Fruit fly (Drosophila melanogaster) whole organism, embryonic: ENCODE measurements around the gene CG13850.

Source experiments
- CG10267 ChIP-seq: fragments of 200-800 bp; sonication (Bioruptor generic); optimal IDR thresholded peaks from 2 replicates; lab custom pipeline; 2018; ENCODE audit warnings: missing biosample characterization, mild to moderate bottlenecking, missing genetic modification characterization, moderate library complexity
- CG10274 ChIP-seq: fragments of 200-800 bp; sonication (Bioruptor generic); optimal IDR thresholded peaks from 3 replicates; lab custom pipeline; 2017; ENCODE audit warnings: missing biosample characterization, mild to moderate bottlenecking, missing genetic modification characterization
- CG10321 ChIP-seq: fragments of 200-800 bp; sonication (Bioruptor generic); IDR thresholded peaks from 2 replicates; pipeline ENCODE4 v1.3.6; 2022; ENCODE audit warnings: missing biosample characterization, missing genetic modification characterization
- CG10979 ChIP-seq: fragments of 200-800 bp; sonication (Bioruptor generic); optimal IDR thresholded peaks from 2 replicates; lab custom pipeline; 2018; ENCODE audit warnings: missing biosample characterization, mild to moderate bottlenecking, missing genetic modification characterization, moderate library complexity
- CG12236 ChIP-seq: fragments of 200-800 bp; sonication (Bioruptor generic); optimal IDR thresholded peaks from 2 replicates; lab custom pipeline; 2016; ENCODE audit warnings: missing biosample characterization, missing genetic modification characterization
- CG12942 ChIP-seq: fragments of 200-800 bp; sonication (Bioruptor generic); optimal IDR thresholded peaks from 3 replicates; lab custom pipeline; 2016; ENCODE audit warnings: missing biosample characterization, missing genetic modification characterization
- CG13296 ChIP-seq: fragments of 200-800 bp; sonication (Bioruptor generic); optimal IDR thresholded peaks from 3 replicates; lab custom pipeline; 2018; ENCODE audit warnings: missing biosample characterization, mild to moderate bottlenecking, missing genetic modification characterization
- CG15514 ChIP-seq: fragments of 200-800 bp; sonication (Bioruptor generic); optimal IDR thresholded peaks from 3 replicates; lab custom pipeline; 2017; ENCODE audit warnings: missing biosample characterization, missing genetic modification characterization, mild to moderate bottlenecking, moderate library complexity, missing genetic modification reagents
- CG2875 ChIP-seq: fragments of 200-800 bp; sonication (Bioruptor generic); optimal IDR thresholded peaks from 2 replicates; lab custom pipeline; 2017; ENCODE audit warnings: missing biosample characterization, mild to moderate bottlenecking, missing genetic modification characterization, missing genetic modification reagents
- CG2889 ChIP-seq: fragments of 200-800 bp; sonication (Bioruptor generic); IDR thresholded peaks from 3 replicates; pipeline ENCODE4 v1.3.6; 2022; ENCODE audit warnings: missing biosample characterization, missing genetic modification characterization
- CG30431 ChIP-seq: fragments of 200-800 bp; sonication (Bioruptor generic); optimal IDR thresholded peaks from 2 replicates; lab custom pipeline; 2017; ENCODE audit warnings: missing biosample characterization, missing genetic modification characterization
- CG31224 ChIP-seq: fragments of 200-800 bp; sonication (Bioruptor generic); IDR thresholded peaks from 2 replicates; pipeline ENCODE4 v1.3.6; 2022; ENCODE audit warnings: missing biosample characterization, missing genetic modification characterization
- CG4707 ChIP-seq: fragments of 200-800 bp; sonication (Bioruptor generic); optimal IDR thresholded peaks from 2 replicates; lab custom pipeline; 2018; ENCODE audit warnings: missing biosample characterization, mild to moderate bottlenecking, missing genetic modification characterization, moderate library complexity
- CG4820 ChIP-seq: fragments of 200-800 bp; sonication (Bioruptor generic); optimal IDR thresholded peaks from 3 replicates; lab custom pipeline; 2016; ENCODE audit warnings: missing biosample characterization, missing genetic modification characterization
- CG6254 ChIP-seq: fragments of 200-800 bp; sonication (Bioruptor generic); optimal IDR thresholded peaks from 3 replicates; lab custom pipeline; 2017; ENCODE audit warnings: mild to moderate bottlenecking, missing biosample characterization, missing genetic modification reagents, missing genetic modification characterization
- CG7928 ChIP-seq: fragments of 200-800 bp; sonication (Bioruptor generic); optimal IDR thresholded peaks from 2 replicates; lab custom pipeline; 2017; ENCODE audit warnings: missing biosample characterization, mild to moderate bottlenecking, missing genetic modification characterization
- CG7987 ChIP-seq: fragments of 200-800 bp; sonication (Bioruptor generic); optimal IDR thresholded peaks from 2 replicates; lab custom pipeline; 2018; ENCODE audit warnings: missing biosample characterization, mild to moderate bottlenecking, missing genetic modification characterization, moderate library complexity
- CG9797 ChIP-seq: fragments of 200-800 bp; sonication (Bioruptor generic); optimal IDR thresholded peaks from 3 replicates; lab custom pipeline; 2018; ENCODE audit warnings: missing biosample characterization, mild to moderate bottlenecking, missing genetic modification characterization
- CHES-1-like ChIP-seq: fragments of 200-800 bp; sonication (Bioruptor generic); optimal IDR thresholded peaks from 2 replicates; lab custom pipeline; 2016; ENCODE audit warnings: missing biosample characterization, missing genetic modification characterization
- Dll ChIP-seq: fragments of 200-800 bp; sonication (Bioruptor generic); IDR thresholded peaks from 4 replicates; pipeline ENCODE4 v1.3.6; 2022; ENCODE audit warnings: missing biosample characterization, missing genetic modification characterization; ENCODE audit not compliant: partially characterized antibody
- Dp ChIP-seq: fragments of 200-800 bp; sonication (Bioruptor generic); optimal IDR thresholded peaks from 2 replicates; lab custom pipeline; 2018; ENCODE audit warnings: missing biosample characterization, mild to moderate bottlenecking, missing genetic modification characterization, moderate library complexity
- MESR4 ChIP-seq: fragments of 200-800 bp; sonication (Bioruptor generic); optimal IDR thresholded peaks from 2 replicates; lab custom pipeline; 2018; ENCODE audit warnings: missing biosample characterization, mild to moderate bottlenecking, missing genetic modification characterization, moderate library complexity
- Mad ChIP-seq: fragments of 200-800 bp; sonication (Bioruptor generic); optimal IDR thresholded peaks from 2 replicates; lab custom pipeline; 2016; ENCODE audit warnings: missing biosample characterization, missing genetic modification characterization
- NC2β ChIP-seq: fragments of 200-800 bp; sonication (Bioruptor generic); optimal IDR thresholded peaks from 2 replicates; lab custom pipeline; 2016; ENCODE audit warnings: missing biosample characterization, missing genetic modification characterization
- NK7.1 ChIP-seq: fragments of 200-800 bp; sonication (Bioruptor generic); optimal IDR thresholded peaks from 3 replicates; lab custom pipeline; 2016; ENCODE audit warnings: missing biosample characterization, missing genetic modification characterization
- Nf-YB ChIP-seq: fragments of 200-800 bp; sonication (Bioruptor generic); optimal IDR thresholded peaks from 3 replicates; lab custom pipeline; 2019; ENCODE audit warnings: missing biosample characterization, mild to moderate bottlenecking, missing genetic modification characterization, moderate library complexity
- NfI ChIP-seq: fragments of 200-800 bp; sonication (Bioruptor generic); optimal IDR thresholded peaks from 3 replicates; lab custom pipeline; 2018; ENCODE audit warnings: missing biosample characterization, mild to moderate bottlenecking, missing genetic modification characterization, moderate library complexity
- Sox100B ChIP-seq: fragments of 200-800 bp; sonication (Bioruptor generic); optimal IDR thresholded peaks from 3 replicates; lab custom pipeline; 2018; ENCODE audit warnings: missing biosample characterization, mild to moderate bottlenecking, missing genetic modification characterization
- YL-1 ChIP-seq: fragments of 200-800 bp; sonication (Bioruptor generic); optimal IDR thresholded peaks from 3 replicates; lab custom pipeline; 2017; ENCODE audit warnings: missing biosample characterization, mild to moderate bottlenecking, missing genetic modification characterization
- ac ChIP-seq: fragments of 200-800 bp; sonication (Bioruptor generic); optimal IDR thresholded peaks from 3 replicates; lab custom pipeline; 2017; ENCODE audit warnings: missing biosample characterization, mild to moderate bottlenecking, missing genetic modification characterization
- dati ChIP-seq: fragments of 200-800 bp; sonication (Bioruptor generic); IDR thresholded peaks from 2 replicates; pipeline ENCODE4 v1.3.6; 2022; ENCODE audit warnings: missing biosample characterization, missing genetic modification characterization
- dpn ChIP-seq, 2 experiments: fragments of 200-800 bp; sonication (Bioruptor generic); optimal IDR thresholded peaks; 3 replicates each; lab custom pipeline; 2016; ENCODE audit warnings: missing biosample characterization in 2 of 2, missing genetic modification characterization in 2 of 2
- en ChIP-seq: fragments of 200-800 bp; sonication (Bioruptor generic); optimal IDR thresholded peaks from 2 replicates; lab custom pipeline; 2016; ENCODE audit warnings: missing biosample characterization, missing genetic modification characterization
- gem ChIP-seq: fragments of 200-800 bp; sonication (Bioruptor generic); optimal IDR thresholded peaks from 2 replicates; lab custom pipeline; 2019; ENCODE audit warnings: missing biosample characterization, mild to moderate bottlenecking, missing genetic modification characterization, moderate library complexity
- grau ChIP-seq: fragments of 200-800 bp; optimal IDR thresholded peaks from 3 replicates; lab custom pipeline; 2019; ENCODE audit warnings: missing biosample characterization, mild to moderate bottlenecking, missing genetic modification characterization, moderate library complexity
- gsb ChIP-seq: fragments of 200-800 bp; sonication (Bioruptor generic); IDR thresholded peaks from 2 replicates; pipeline ENCODE4 v1.3.6; 2022; ENCODE audit warnings: missing biosample characterization, missing genetic modification characterization
- kay ChIP-seq: fragments of 200-800 bp; sonication (Bioruptor generic); optimal IDR thresholded peaks from 2 replicates; lab custom pipeline; 2016; ENCODE audit warnings: missing biosample characterization, missing genetic modification characterization
- ken ChIP-seq: fragments of 200-800 bp; sonication (Bioruptor generic); IDR thresholded peaks from 3 replicates; pipeline ENCODE4 v1.3.6; 2022; ENCODE audit warnings: missing biosample characterization, missing genetic modification characterization
- lbe ChIP-seq: fragments of 200-800 bp; sonication (Bioruptor generic); optimal IDR thresholded peaks from 2 replicates; lab custom pipeline; 2016; ENCODE audit warnings: missing biosample characterization, mild to moderate bottlenecking, missing genetic modification characterization
- oc ChIP-seq: fragments of 200-800 bp; sonication (Bioruptor generic); optimal IDR thresholded peaks from 2 replicates; lab custom pipeline; 2018; ENCODE audit warnings: missing biosample characterization, mild to moderate bottlenecking, missing genetic modification characterization, moderate library complexity
- otp ChIP-seq: fragments of 200-800 bp; sonication (Bioruptor generic); IDR thresholded peaks from 3 replicates; pipeline ENCODE4, ENCODE4 v1.3.6; 2022; ENCODE audit warnings: missing biosample characterization, missing genetic modification characterization
- row ChIP-seq: fragments of 200-800 bp; sonication (Bioruptor generic); IDR thresholded peaks from 3 replicates; pipeline ENCODE4 v1.3.6; 2022; ENCODE audit warnings: missing biosample characterization, missing genetic modification characterization
- scrt ChIP-seq: fragments of 200-800 bp; sonication (Bioruptor generic); optimal IDR thresholded peaks from 2 replicates; lab custom pipeline; 2018; ENCODE audit warnings: missing biosample characterization, mild to moderate bottlenecking, missing genetic modification characterization, moderate library complexity
- seq ChIP-seq: fragments of 200-800 bp; sonication (Bioruptor generic); IDR thresholded peaks from 2 replicates; pipeline ENCODE4 v1.3.6; 2022; ENCODE audit warnings: missing biosample characterization, missing genetic modification characterization
- shn ChIP-seq: fragments of 200-800 bp; sonication (Bioruptor generic); optimal IDR thresholded peaks from 3 replicates; lab custom pipeline; 2016; ENCODE audit warnings: missing biosample characterization, missing genetic modification characterization
- trem ChIP-seq: fragments of 200-800 bp; optimal IDR thresholded peaks from 3 replicates; lab custom pipeline; 2019; ENCODE audit warnings: missing biosample characterization, mild to moderate bottlenecking, missing genetic modification characterization, moderate library complexity
- wor ChIP-seq: fragments of 200-800 bp; sonication (Bioruptor generic); IDR thresholded peaks from 2 replicates; pipeline ENCODE4 v1.3.6; 2022; ENCODE audit warnings: missing biosample characterization, missing genetic modification characterization
- zfh1 ChIP-seq: fragments of 200-800 bp; sonication (Bioruptor generic); IDR thresholded peaks from 3 replicates; pipeline ENCODE4 v1.3.6; 2022; ENCODE audit warnings: missing biosample characterization, missing genetic modification characterization

The CG13850 gene

dm6 chr3R:22410537-22411360 lies at the start of gene CG13850, which contains the start of gene lqfR (continued):
- TF ChIP-seq otp (GFP tag; lab: Robert Waterston, UW) = no peak
- no peak for TF ChIP-seq dati (GFP tag; lab: Robert Waterston, UW)
- peak; percentile 77 for TF ChIP-seq CG12942 (GFP tag; lab: Kevin White, UChicago)
- TF ChIP-seq ac (GFP tag; lab: Kevin White, UChicago) = no peak
- peak; percentile 82 for TF ChIP-seq Sox100B (GFP tag; lab: Kevin White, UChicago)
- peak; percentile 75 for TF ChIP-seq grau (tag; lab: Kevin White, UChicago)
- TF ChIP-seq scrt (GFP tag; lab: Kevin White, UChicago) = no peak
- TF ChIP-seq Dll (GFP tag; lab: Robert Waterston, UW) = no peak
- peak; percentile 54 for TF ChIP-seq CG10274
- TF ChIP-seq trem (tag; lab: Kevin White, UChicago) = peak; percentile 84
- TF ChIP-seq CG7928 (GFP tag; lab: Kevin White, UChicago) = peak; percentile 22
- peak; percentile 73 for TF ChIP-seq CG15514 (GFP tag; lab: Kevin White, UChicago)
- TF ChIP-seq CG13296 (GFP tag; lab: Kevin White, UChicago) = peak; percentile 46
- TF ChIP-seq CHES-1-like (GFP tag; lab: Kevin White, UChicago) = peak; percentile 64
- TF ChIP-seq seq (GFP tag; lab: Robert Waterston, UW) = no peak
- TF ChIP-seq gsb (GFP tag; lab: Robert Waterston, UW) = no peak
- peak; percentile 90 for TF ChIP-seq row (GFP tag; lab: Robert Waterston, UW)
- TF ChIP-seq CG2875 (GFP tag; lab: Kevin White, UChicago) = peak; percentile 28
- TF ChIP-seq CG12236 (GFP tag; lab: Kevin White, UChicago) = peak; percentile 26
- no peak for TF ChIP-seq gem (tag; lab: Kevin White, UChicago)
- TF ChIP-seq NK7.1 (GFP tag; lab: Kevin White, UChicago) = peak; percentile 39
- peak; percentile 38 for TF ChIP-seq lbe (GFP tag; lab: Kevin White, UChicago)
- peak; percentile 55 for TF ChIP-seq CG10979 (tag; lab: Kevin White, UChicago)
- peak; percentile 22 for TF ChIP-seq CG9797 (GFP tag; lab: Kevin White, UChicago)
- peak; percentile 75 for TF ChIP-seq NfI (GFP tag; lab: Kevin White, UChicago)
- TF ChIP-seq shn = peak; percentile 83
- TF ChIP-seq zfh1 (GFP tag; lab: Robert Waterston, UW) = peak; percentile 14; the same call in 1 of the 3 replicates
- peak; percentile 41; the same call in 1 of the 2 replicates for TF ChIP-seq CG31224 (GFP tag; lab: Robert Waterston, UW)
- TF ChIP-seq en (GFP tag; lab: Kevin White, UChicago) = peak; percentile 54
- TF ChIP-seq oc = no peak
- peak; percentile 97 for TF ChIP-seq CG10267 (tag; lab: Kevin White, UChicago)
- peak; percentile 45; the same call in 1 of the 3 replicates for TF ChIP-seq ken (GFP tag; lab: Robert Waterston, UW)
- 0 out of 3 replicates have a peak, but pooled peaks have one; percentile 38 for TF ChIP-seq CG2889
- TF ChIP-seq CG10321 = 0 out of 2 replicates have a peak, but pooled peaks have one; percentile 4
- peak; percentile 60 for TF ChIP-seq CG30431
- peak; percentile 83 for TF ChIP-seq CG4820
- peak; percentile 53 for TF ChIP-seq Nf-YB (GFP tag; lab: Kevin White, UChicago)
- 0 out of 2 replicates have a peak, but pooled peaks have one; percentile 35 for TF ChIP-seq wor (GFP tag; lab: Robert Waterston, UW)
- TF ChIP-seq YL-1 (GFP tag; lab: Kevin White, UChicago) = peak; percentile 71
- peak; percentile 84 to 88 for TF ChIP-seq dpn (GFP tag; optimal IDR thresholded peaks at IDR 0.05; lab: Kevin White, UChicago)
- no peak for TF ChIP-seq CG4707
- TF ChIP-seq kay = peak; percentile 59
- TF ChIP-seq NC2β (GFP tag; lab: Kevin White, UChicago) = peak; percentile 74
- peak; percentile 6 for TF ChIP-seq CG7987 (GFP tag; lab: Kevin White, UChicago)
- TF ChIP-seq Mad (GFP tag; lab: Kevin White, UChicago) = peak; percentile 66
- TF ChIP-seq MESR4 = peak; percentile 28
- no peak for TF ChIP-seq Dp (GFP tag; lab: Kevin White, UChicago)
- no peak for TF ChIP-seq CG6254
